Fruit fly (Drosophila melanogaster) Kc167 (cell line): ENCODE data around the gene mwh.

Experiments used
- Myc ChIP-seq: fragments of >200 bp; optimal IDR thresholded peaks from 2 replicates; lab custom pipeline; 2017; ENCODE audit warnings: missing external identifiers
- Sin3A ChIP-seq: fragments of >200 bp; optimal IDR thresholded peaks from 2 replicates; lab custom pipeline; 2018; ENCODE audit warnings: missing external identifiers
- h ChIP-seq: fragments of >200 bp; optimal IDR thresholded peaks from 3 replicates; lab custom pipeline; 2018; ENCODE audit warnings: missing external identifiers
- insv ChIP-seq: fragments of >200 bp; optimal IDR thresholded peaks from 3 replicates; lab custom pipeline; 2018; ENCODE audit warnings: missing external identifiers
- psq ChIP-seq: fragments of >200 bp; optimal IDR thresholded peaks from 2 replicates; lab custom pipeline; 2017; ENCODE audit warnings: missing external identifiers
- ttk ChIP-seq: sonication (Bioruptor generic); optimal IDR thresholded peaks from 2 replicates; lab custom pipeline; 2017; ENCODE audit warnings: missing external identifiers

The mwh gene

dm6 chr3L:1206682-1207421 lies 6.3 kb downstream of the mwh start, which contains the start of gene LysB:
LysB (plus strand) TSS chr3L:1207371.
- TF ChIP-seq h (lab: Kevin White, UChicago) (no peak), Myc (lab: Kevin White, UChicago) (no peak), Sin3A (lab: Kevin White, UChicago) (no peak), psq (lab: Kevin White, UChicago) (no peak), ttk (lab: Kevin White, UChicago) (no peak), insv (no peak)

dm6 chr3L:1208206-1208605 lies 7.6 kb downstream of the mwh start:
- TF ChIP-seq psq (lab: Kevin White, UChicago) (no peak), ttk (lab: Kevin White, UChicago) (no peak), Myc (lab: Kevin White, UChicago) (no peak), h (lab: Kevin White, UChicago) (no peak), Sin3A (lab: Kevin White, UChicago) (no peak), insv (no peak)

DNA sequence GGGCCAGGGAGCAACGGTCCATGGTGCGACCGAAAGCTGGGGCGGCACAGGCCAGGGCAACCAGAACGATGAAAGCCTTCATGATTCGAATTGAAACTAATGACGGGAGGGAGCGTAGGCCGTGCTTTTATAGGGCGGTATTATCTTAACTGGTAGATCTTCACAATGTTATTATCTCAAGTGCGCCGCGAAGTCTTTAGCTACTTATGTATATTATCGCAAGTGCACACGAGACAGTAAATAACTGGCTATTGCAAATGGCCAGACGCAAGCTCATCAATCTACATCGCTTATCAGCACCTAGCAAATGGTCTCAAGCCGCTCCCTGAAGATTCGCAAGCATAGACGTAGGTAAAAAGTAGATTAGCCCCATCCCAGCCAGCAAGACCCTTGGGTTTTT lies 10.5 kb downstream of the mwh start, which contains the start of gene LysD:
Gene LysD (minus strand): TSS at position 101 of the 400 bp plus-strand sequence.
- no peak for TF ChIP-seq Sin3A (lab: Kevin White, UChicago)
- TF ChIP-seq insv: no peak
- no peak for TF ChIP-seq Myc (lab: Kevin White, UChicago)
- TF ChIP-seq ttk (lab: Kevin White, UChicago): no peak
- TF ChIP-seq h (lab: Kevin White, UChicago): no peak
- TF ChIP-seq psq (lab: Kevin White, UChicago): no peak

dm6 chr3L:1212113-1212512 lies 11.5 kb downstream of the mwh start:
- TF ChIP-seq Myc (lab: Kevin White, UChicago) (no peak), insv (no peak), ttk (lab: Kevin White, UChicago) (no peak), psq (lab: Kevin White, UChicago) (no peak), h (lab: Kevin White, UChicago) (no peak), Sin3A (lab: Kevin White, UChicago) (no peak)

dm6 chr3L:1212571-1212970 lies 12.0 kb downstream of the mwh start, which contains the start of gene LysE:
LysE (plus strand) TSS chr3L:1212827.
- TF ChIP-seq Sin3A (lab: Kevin White, UChicago) (no peak), h (lab: Kevin White, UChicago) (no peak), Myc (lab: Kevin White, UChicago) (no peak), psq (lab: Kevin White, UChicago) (no peak)

dm6 chr3L:1216460-1216859 lies 15.9 kb downstream of the mwh start:
- no peak for TF ChIP-seq insv
- no peak for TF ChIP-seq h (lab: Kevin White, UChicago)
- TF ChIP-seq Myc (lab: Kevin White, UChicago): no peak
- TF ChIP-seq psq (lab: Kevin White, UChicago): no peak
- TF ChIP-seq Sin3A (lab: Kevin White, UChicago): no peak
- TF ChIP-seq ttk (lab: Kevin White, UChicago): no peak

DNA sequence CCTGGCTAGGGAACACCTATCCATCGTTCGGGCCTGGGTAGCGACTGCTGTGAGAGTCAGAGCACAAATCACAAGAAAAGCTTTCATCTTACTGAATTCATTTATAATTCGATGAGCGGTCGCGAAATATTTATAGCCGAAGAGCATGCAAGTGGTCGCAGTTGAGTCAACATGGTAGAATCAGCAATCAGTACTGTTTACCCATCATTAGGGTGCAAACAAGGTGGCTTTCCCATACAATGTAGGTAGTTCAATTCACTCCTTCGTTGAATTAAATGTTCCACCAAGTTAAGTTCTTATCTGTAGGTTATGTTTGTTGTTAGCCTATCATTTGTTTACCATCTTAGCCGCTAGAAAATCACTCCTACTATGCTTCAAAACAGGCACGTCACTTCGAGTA lies 18.0 kb downstream of the mwh start, which contains the start of gene LysP:
Gene LysP (minus strand): TSS at position 101 of the 400 bp plus-strand sequence.
- TF ChIP-seq h (lab: Kevin White, UChicago) (no peak), insv (no peak), Sin3A (lab: Kevin White, UChicago) (no peak), ttk (lab: Kevin White, UChicago) (no peak), psq (lab: Kevin White, UChicago) (no peak), Myc (lab: Kevin White, UChicago) (no peak)

DNA sequence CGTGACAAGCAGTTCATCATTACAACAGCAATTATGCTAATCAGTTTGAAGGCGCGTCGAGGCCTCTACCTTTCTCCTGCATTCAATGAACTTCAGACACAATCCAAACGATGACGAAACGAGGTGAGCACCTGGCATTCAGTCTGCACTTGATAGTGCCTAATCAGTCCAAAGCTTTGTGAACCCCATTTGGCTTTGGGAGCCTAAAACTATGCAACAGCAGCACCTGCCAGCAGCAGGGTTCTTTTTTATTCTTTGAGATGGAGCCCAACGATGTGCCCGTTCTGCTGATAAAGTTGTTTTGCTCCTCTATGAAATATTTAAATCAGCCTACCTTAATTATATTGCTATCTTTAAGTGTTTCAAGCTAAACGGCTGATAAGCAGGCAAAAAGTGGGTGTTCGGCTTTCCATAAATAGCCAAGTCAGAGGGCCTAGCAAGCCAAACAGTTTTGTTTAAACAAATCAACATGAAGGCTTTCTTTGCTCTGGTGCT lies 26.8 kb downstream of the mwh start, which contains the start of gene LysS:
Gene LysS (plus strand): TSS at position 445 of the 495 bp plus-strand sequence.
- no peak for TF ChIP-seq insv
- TF ChIP-seq ttk (lab: Kevin White, UChicago): no peak
- TF ChIP-seq Myc (lab: Kevin White, UChicago): no peak
- TF ChIP-seq Sin3A (lab: Kevin White, UChicago): no peak
- no peak for TF ChIP-seq psq (lab: Kevin White, UChicago)
- no peak for TF ChIP-seq h (lab: Kevin White, UChicago)

DNA sequence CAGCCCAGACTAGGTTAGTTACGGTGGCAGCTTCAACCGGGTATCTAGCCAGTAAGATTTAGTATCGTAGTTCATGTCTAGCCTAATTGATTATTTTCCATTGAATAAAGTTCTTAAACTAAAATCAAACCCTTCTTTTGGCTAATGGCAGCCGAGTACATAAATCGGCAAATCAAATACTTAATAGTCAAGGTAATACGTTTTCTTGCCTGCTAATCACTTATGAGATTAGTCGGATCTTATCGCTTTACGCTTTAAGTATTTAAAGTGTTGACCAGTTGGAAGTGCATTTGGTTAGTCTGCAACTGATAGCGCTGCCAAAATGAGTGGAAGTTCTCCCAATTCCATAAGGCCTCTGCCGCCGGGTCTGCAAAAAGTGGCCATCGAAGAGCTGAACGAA lies 32.0 kb downstream of the mwh start, which contains the start of gene CG33965:
Gene CG33965 (plus strand): TSS at position 301 of the 400 bp plus-strand sequence.
- no peak for TF ChIP-seq Sin3A (lab: Kevin White, UChicago)
- TF ChIP-seq Myc (lab: Kevin White, UChicago): no peak
- TF ChIP-seq h (lab: Kevin White, UChicago): no peak
- no peak for TF ChIP-seq ttk (lab: Kevin White, UChicago)
- TF ChIP-seq psq (lab: Kevin White, UChicago): no peak
- no peak for TF ChIP-seq insv

DNA sequence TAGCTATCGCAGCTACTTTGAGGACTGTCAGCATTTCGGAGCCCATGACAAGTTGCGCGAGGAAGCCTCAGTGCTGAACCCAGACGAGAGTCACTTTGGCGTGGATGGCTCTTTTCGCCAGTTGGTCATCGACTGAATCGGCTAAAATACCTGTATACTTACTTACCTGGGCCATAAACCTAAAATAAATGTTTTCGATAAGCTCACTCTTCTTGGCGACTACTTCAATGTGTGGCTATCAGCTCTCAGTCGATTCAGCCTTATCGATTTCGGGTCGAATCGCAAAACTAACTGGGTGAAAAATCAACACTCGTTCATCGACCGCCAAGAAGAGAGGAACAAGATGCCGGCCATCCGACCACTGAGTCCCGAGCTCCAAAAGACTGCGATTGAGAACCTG lies 33.2 kb downstream of the mwh start, which contains the start of gene CG33966:
Gene CG33966 (plus strand): TSS at position 301 of the 400 bp plus-strand sequence.
- TF ChIP-seq insv (no peak), Myc (lab: Kevin White, UChicago) (no peak), psq (lab: Kevin White, UChicago) (no peak), h (lab: Kevin White, UChicago) (no peak), Sin3A (lab: Kevin White, UChicago) (no peak), ttk (lab: Kevin White, UChicago) (no peak)

DNA sequence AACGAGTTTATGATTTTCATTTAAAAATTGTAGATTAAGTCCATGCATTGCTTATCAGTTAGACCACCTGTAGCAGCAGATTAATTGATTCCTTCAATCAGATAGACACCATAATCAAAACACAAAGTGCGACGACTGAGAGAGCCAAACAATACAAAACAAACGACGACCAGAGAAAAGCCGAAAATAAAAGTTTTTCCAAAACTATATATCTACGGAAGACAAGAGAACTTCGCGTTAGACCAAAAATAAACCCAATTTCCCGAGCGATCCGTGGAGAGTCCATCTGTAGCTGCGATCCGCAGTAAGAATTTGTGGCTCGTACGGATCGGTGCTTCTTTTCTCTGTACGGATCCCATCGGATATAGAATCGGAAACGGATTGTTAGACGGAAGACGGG lies 34.8 kb downstream of the mwh start, which contains the start of gene galene:
Gene galene (plus strand): TSS at position 301 of the 400 bp plus-strand sequence.
- TF ChIP-seq insv (no peak), Sin3A (lab: Kevin White, UChicago) (no peak), h (lab: Kevin White, UChicago) (no peak), psq (lab: Kevin White, UChicago) (no peak)
